Worm (Caenorhabditis elegans) whole organism, mixed stage, embryonic: Measurements from ENCODE around the gene F55C10.5.

Source experiments
- blmp-1 ChIP-seq: fragments of 150-350 bp; optimal IDR thresholded peaks from 2 replicates; lab custom pipeline; 2014; ENCODE audit warnings: missing biosample characterization, missing genetic modification characterization
- ceh-43 ChIP-seq: fragments of 200-800 bp; sonication (Bioruptor generic); optimal IDR thresholded peaks from 2 replicates; lab custom pipeline; 2018; ENCODE audit warnings: mild to moderate bottlenecking, missing genetic modification characterization, moderate library complexity, missing compliant biosample characterization
- ces-1 ChIP-seq: fragments of 150-350 bp; optimal IDR thresholded peaks from 2 replicates; lab custom pipeline; 2014; ENCODE audit warnings: missing biosample characterization, missing genetic modification reagents, missing genetic modification characterization
- cnd-1 ChIP-seq: fragments of 200-800 bp; sonication (Bioruptor generic); optimal IDR thresholded peaks from 2 replicates; lab custom pipeline; 2018; ENCODE audit warnings: mild to moderate bottlenecking, missing genetic modification characterization, missing compliant biosample characterization
- drap-1 ChIP-seq: fragments of 200-800 bp; sonication (Bioruptor generic); optimal IDR thresholded peaks from 3 replicates; lab custom pipeline; 2018; ENCODE audit warnings: mild to moderate bottlenecking, missing genetic modification characterization, missing compliant biosample characterization
- elt-1 ChIP-seq: sonication (generic microtip); optimal IDR thresholded peaks from 2 replicates; lab custom pipeline; 2017; ENCODE audit warnings: missing genetic modification characterization, mild to moderate bottlenecking, missing compliant biosample characterization, antibody characterized with exemption, moderate library complexity, borderline replicate concordance; ENCODE audit not compliant: insufficient read depth
- flh-1 ChIP-seq: fragments of 200-800 bp; sonication (Bioruptor generic); optimal IDR thresholded peaks from 2 replicates; lab custom pipeline; 2018; ENCODE audit warnings: mild to moderate bottlenecking, missing genetic modification characterization, moderate library complexity, missing compliant biosample characterization
- ham-2 ChIP-seq: fragments of 200-800 bp; sonication (Bioruptor generic); optimal IDR thresholded peaks from 2 replicates; lab custom pipeline; 2018; ENCODE audit warnings: mild to moderate bottlenecking, missing genetic modification characterization, missing compliant biosample characterization
- lin-13 ChIP-seq: fragments of 150-350 bp; optimal IDR thresholded peaks from 2 replicates; lab custom pipeline; 2014; ENCODE audit warnings: missing biosample characterization, missing genetic modification characterization
- mab-5 ChIP-seq: fragments of 150-350 bp; optimal IDR thresholded peaks from 2 replicates; lab custom pipeline; 2014; ENCODE audit warnings: missing biosample characterization, missing genetic modification characterization
- mep-1 ChIP-seq: fragments of 150-350 bp; optimal IDR thresholded peaks from 2 replicates; lab custom pipeline; 2017; ENCODE audit warnings: missing biosample characterization, missing genetic modification reagents, missing genetic modification characterization, inconsistent platforms
- mls-2 ChIP-seq: sonication (generic microtip); optimal IDR thresholded peaks from 2 replicates; lab custom pipeline; 2016; ENCODE audit warnings: mild to moderate bottlenecking, missing genetic modification characterization, moderate library complexity, missing compliant biosample characterization
- nhr-12 ChIP-seq: fragments of 150-350 bp; optimal IDR thresholded peaks from 2 replicates; lab custom pipeline; 2014; ENCODE audit warnings: missing biosample characterization, missing genetic modification characterization
- nhr-2 ChIP-seq: fragments of 150-350 bp; optimal IDR thresholded peaks from 2 replicates; lab custom pipeline; 2014; ENCODE audit warnings: missing biosample characterization, missing genetic modification characterization
- nhr-237 ChIP-seq: fragments of 150-350 bp; optimal IDR thresholded peaks from 2 replicates; lab custom pipeline; 2014; ENCODE audit warnings: missing biosample characterization, missing genetic modification characterization
- nhr-76 ChIP-seq: sonication (generic microtip); optimal IDR thresholded peaks from 2 replicates; lab custom pipeline; 2017; ENCODE audit warnings: missing biosample characterization, missing genetic modification characterization
- pha-4 ChIP-seq: fragments of 150-350 bp; optimal IDR thresholded peaks from 2 replicates; lab custom pipeline; 2018; ENCODE audit warnings: missing biosample characterization, missing genetic modification reagents, missing genetic modification characterization
- sem-2 ChIP-seq: fragments of 200-800 bp; sonication (Bioruptor generic); optimal IDR thresholded peaks from 2 replicates; lab custom pipeline; 2018; ENCODE audit warnings: mild to moderate bottlenecking, missing genetic modification characterization, missing compliant biosample characterization
- snpc-4 ChIP-seq: fragments of 150-350 bp; optimal IDR thresholded peaks from 2 replicates; lab custom pipeline; 2014; ENCODE audit warnings: missing biosample characterization, missing genetic modification characterization
- sptf-1 ChIP-seq: sonication (generic microtip); optimal IDR thresholded peaks from 2 replicates; lab custom pipeline; 2017; ENCODE audit warnings: mild to moderate bottlenecking, missing genetic modification characterization, moderate library complexity, missing compliant biosample characterization
- tbx-8 ChIP-seq: fragments of 200-800 bp; sonication (Bioruptor generic); optimal IDR thresholded peaks from 2 replicates; lab custom pipeline; 2018; ENCODE audit warnings: mild to moderate bottlenecking, missing genetic modification characterization, moderate library complexity, missing compliant biosample characterization
- unc-120 ChIP-seq: sonication (generic microtip); optimal IDR thresholded peaks from 2 replicates; lab custom pipeline; 2017; ENCODE audit warnings: missing genetic modification characterization, missing compliant biosample characterization; ENCODE audit not compliant: poor library complexity, severe bottlenecking
- unc-39 ChIP-seq: fragments of 150-350 bp; optimal IDR thresholded peaks from 2 replicates; lab custom pipeline; 2014; ENCODE audit warnings: missing biosample characterization, missing genetic modification characterization
- unc-62 ChIP-seq: fragments of 150-350 bp; optimal IDR thresholded peaks from 2 replicates; lab custom pipeline; 2014; ENCODE audit warnings: missing biosample characterization, missing genetic modification reagents, missing genetic modification characterization
- zip-8 ChIP-seq: fragments of 150-350 bp; optimal IDR thresholded peaks from 2 replicates; lab custom pipeline; 2014; ENCODE audit warnings: missing biosample characterization, missing genetic modification characterization
- ztf-11 ChIP-seq: fragments of 150-350 bp; optimal IDR thresholded peaks from 2 replicates; lab custom pipeline; 2014; ENCODE audit warnings: missing biosample characterization, missing genetic modification characterization

Gene F55C10.5

ce11 chrV:11341913-11342312 lies 41.0 kb upstream of the F55C10.5 start, which contains the start of gene T02E9.5:
Gene T02E9.5, plus strand, starts transcription at chrV:11342233.
- no peak for TF ChIP-seq drap-1 (GFP tag; lab: Kevin White, UChicago)
- peak; percentile 94 for TF ChIP-seq ces-1 (GFP tag; lab: Kevin White, UChicago)

ce11 chrV:11344112-11344511 lies 38.8 kb upstream of the F55C10.5 start:
- TF ChIP-seq elt-1 (tag; lab: Kevin White, UChicago) (peak; percentile 76), mls-2 (tag; lab: Kevin White, UChicago) (no peak)
- TF ChIP-seq, all 35 proteins: peak for 1

- TF ChIP-seq nhr-2 (tag; lab: Kevin White, UChicago) (peak; percentile 10), cnd-1 (tag; lab: Kevin White, UChicago) (peak; percentile 3), ces-1 (GFP tag; lab: Kevin White, UChicago) (peak; percentile 22), sptf-1 (tag; lab: Kevin White, UChicago) (peak; percentile 13), unc-39 (tag; lab: Kevin White, UChicago) (no peak), ham-2 (no peak), ceh-43 (GFP tag; lab: Kevin White, UChicago) (no peak)
Observed at ce11 chrV:11344816-11345336, 38.0 kb upstream of the F55C10.5 start.

- TF ChIP-seq blmp-1 (tag; lab: Kevin White, UChicago) (no peak), nhr-12 (tag; lab: Kevin White, UChicago) (no peak), ham-2 (no peak)
Observed at ce11 chrV:11346912-11347311, 36.0 kb upstream of the F55C10.5 start, which contains the start of gene grl-7. Gene grl-7, minus strand, starts transcription at chrV:11347012.

- TF ChIP-seq ztf-11 (tag; lab: Kevin White, UChicago) (no peak), ces-1 (GFP tag; lab: Kevin White, UChicago) (peak; percentile 19), tbx-8 (no peak), mab-5 (tag; lab: Kevin White, UChicago) (no peak), nhr-237 (tag; lab: Kevin White, UChicago) (no peak), blmp-1 (tag; lab: Kevin White, UChicago) (no peak)
Observed at ce11 chrV:11351263-11351662, 31.6 kb upstream of the F55C10.5 start.

ce11 chrV:11352893-11353292 lies 30.0 kb upstream of the F55C10.5 start, which contains the start of gene npr-25:
Gene npr-25, minus strand, starts transcription at chrV:11352993.
- TF ChIP-seq unc-120 (tag; lab: Kevin White, UChicago) (no peak), zip-8 (tag; lab: Kevin White, UChicago) (no peak)

- TF ChIP-seq elt-1 (tag; lab: Kevin White, UChicago) (no peak), unc-62 (no peak), ces-1 (GFP tag; lab: Kevin White, UChicago) (peak; percentile 52), unc-120 (tag; lab: Kevin White, UChicago) (no peak), pha-4 (tag; lab: Kevin White, UChicago) (no peak)
- TF ChIP-seq, all 35 proteins: peak for 1
Observed at ce11 chrV:11354264-11354663, 28.6 kb upstream of the F55C10.5 start.

ce11 chrV:11363575-11363974 lies 19.3 kb upstream of the F55C10.5 start:
- TF ChIP-seq lin-13 (tag; lab: Kevin White, UChicago): no peak
- TF ChIP-seq sptf-1 (tag; lab: Kevin White, UChicago): no peak
- no peak for TF ChIP-seq ceh-43 (GFP tag; lab: Kevin White, UChicago)
- no peak for TF ChIP-seq zip-8 (tag; lab: Kevin White, UChicago)
- TF ChIP-seq nhr-76 (tag; lab: Kevin White, UChicago): no peak
- no peak for TF ChIP-seq elt-1 (tag; lab: Kevin White, UChicago)
- TF ChIP-seq mep-1 (tag; lab: Kevin White, UChicago): no peak
- TF ChIP-seq ham-2: no peak
- TF ChIP-seq flh-1 (GFP tag; lab: Kevin White, UChicago): no peak
- no peak for TF ChIP-seq snpc-4 (tag; lab: Kevin White, UChicago)
- TF ChIP-seq mab-5 (tag; lab: Kevin White, UChicago): no peak
- TF ChIP-seq sem-2: no peak
